Worm (Caenorhabditis elegans): ENCODE measurements around the gene K07F5.22.

- no peak for TF ChIP-seq flt-1 (GFP tag; IDR thresholded peaks at IDR 0.05)
- TF ChIP-seq cog-1 (tag; optimal IDR thresholded peaks at IDR 0.05), result no peak
- no peak for TF ChIP-seq T22C8.4 (GFP tag; IDR thresholded peaks at IDR 0.05)
- TF ChIP-seq ztf-23 (GFP tag; IDR thresholded peaks at IDR 0.05), result no peak
- no peak for TF ChIP-seq klf-2 (GFP tag; conservative IDR thresholded peaks at IDR 0.05)
- no peak for TF ChIP-seq tab-1 (GFP tag; IDR thresholded peaks at IDR 0.05)
- TF ChIP-seq ref-1 (GFP tag; conservative IDR thresholded peaks at IDR 0.05), result no peak
Observed at ce11 chrIV:9848075-9848474, 16.8 kb upstream of the K07F5.22 start, which contains the start of gene K07F5.7.

Measured in whole organism, midembryonic.